Fruit fly (Drosophila melanogaster): ENCODE measurements around the gene GAPsec.
A peak's percentile ranks its signal among the peaks of the same experiment; 100 is the strongest.

GAPsec gene

dm6 chr3L:8657429-8657754 is 33.7 kb upstream of the GAPsec start:
- TF ChIP-seq fd96Ca (GFP tag; IDR thresholded peaks at IDR 0.05) (peak; percentile 68; the same call in 2 of the 3 replicates), CG9948 (tag; optimal IDR thresholded peaks at IDR 0.05) (peak; percentile 85), Snoo (tag; optimal IDR thresholded peaks at IDR 0.05) (peak; percentile 82), rn (GFP tag; IDR thresholded peaks at IDR 0.05) (peak; percentile 47; the same call in 1 of the 2 replicates), CG8301 (tag; optimal IDR thresholded peaks at IDR 0.05) (peak; percentile 47), CG17806 (tag; optimal IDR thresholded peaks at IDR 0.05) (peak; percentile 89), CG10348 (GFP tag; IDR thresholded peaks at IDR 0.05) (no peak), CG4496 (GFP tag; IDR thresholded peaks at IDR 0.05) (peak; percentile 88), CG12605 (GFP tag; IDR thresholded peaks at IDR 0.05) (no peak), CG14655 (GFP tag; optimal IDR thresholded peaks at IDR 0.05) (peak; percentile 62), gl (tag; optimal IDR thresholded peaks at IDR 0.05) (peak; percentile 80), Pif1B (GFP tag; optimal IDR thresholded peaks at IDR 0.05) (peak; percentile 84), CG32121 (GFP tag; IDR thresholded peaks at IDR 0.05) (peak; percentile 81), CG13204 (GFP tag; optimal IDR thresholded peaks at IDR 0.05) (peak; percentile 94), CG15710 (tag; optimal IDR thresholded peaks at IDR 0.05) (peak; percentile 91), D1 (tag; optimal IDR thresholded peaks at IDR 0.05) (peak; percentile 85), Pif1A (GFP tag; optimal IDR thresholded peaks at IDR 0.05) (peak; percentile 88), EcR (GFP tag; optimal IDR thresholded peaks at IDR 0.05) (peak; percentile 85), Ets98B (GFP tag; IDR thresholded peaks at IDR 0.05) (peak; percentile 53; the same call in 1 of the 2 replicates), CG8159 (tag; optimal IDR thresholded peaks at IDR 0.05) (peak; percentile 95), CG34367 (tag; optimal IDR thresholded peaks at IDR 0.05) (peak; percentile 78)

dm6 chr3L:8656725-8657428 is 33.2 kb upstream of the GAPsec start:
- peak; percentile 87 for TF ChIP-seq Pif1A (GFP tag; optimal IDR thresholded peaks at IDR 0.05)
- TF ChIP-seq CG9948 (tag; optimal IDR thresholded peaks at IDR 0.05): peak; percentile 49
- TF ChIP-seq CG12605 (GFP tag; IDR thresholded peaks at IDR 0.05): no peak
- peak; percentile 90 for TF ChIP-seq Pif1B (GFP tag; optimal IDR thresholded peaks at IDR 0.05)
- peak; percentile 29 for TF ChIP-seq D1 (tag; optimal IDR thresholded peaks at IDR 0.05)
- peak; percentile 86 for TF ChIP-seq Snoo (tag; optimal IDR thresholded peaks at IDR 0.05)
- peak; percentile 42 for TF ChIP-seq CG34367 (tag; optimal IDR thresholded peaks at IDR 0.05)
- TF ChIP-seq CG32121 (GFP tag; IDR thresholded peaks at IDR 0.05): no peak
- TF ChIP-seq CG8159 (tag; optimal IDR thresholded peaks at IDR 0.05): peak; percentile 92
- peak; percentile 89 for TF ChIP-seq CG15710 (tag; optimal IDR thresholded peaks at IDR 0.05)
- no peak for TF ChIP-seq CG4496 (GFP tag; IDR thresholded peaks at IDR 0.05)
- TF ChIP-seq CG17806 (tag; optimal IDR thresholded peaks at IDR 0.05): peak; percentile 51

dm6 chr3L:8655217-8655896 is 31.7 kb upstream of the GAPsec start:
- TF ChIP-seq CG9948 (tag; optimal IDR thresholded peaks at IDR 0.05): no peak
- no peak for TF ChIP-seq CG15710 (tag; optimal IDR thresholded peaks at IDR 0.05)
- TF ChIP-seq fd96Ca (GFP tag; IDR thresholded peaks at IDR 0.05): no peak

- no peak for TF ChIP-seq rn (GFP tag; IDR thresholded peaks at IDR 0.05)
- TF ChIP-seq Snoo (tag; optimal IDR thresholded peaks at IDR 0.05): no peak
- TF ChIP-seq Pif1B (GFP tag; optimal IDR thresholded peaks at IDR 0.05): no peak
- no peak for TF ChIP-seq CG13204 (GFP tag; optimal IDR thresholded peaks at IDR 0.05)
Measured at dm6 chr3L:8653572-8653971, 29.9 kb upstream of the GAPsec start.

dm6 chr3L:8652572-8652977 is 28.9 kb upstream of the GAPsec start:
- no peak for TF ChIP-seq Pif1B (GFP tag; optimal IDR thresholded peaks at IDR 0.05)
- peak; percentile 11 for TF ChIP-seq gl (tag; optimal IDR thresholded peaks at IDR 0.05)
- peak; percentile 86 for TF ChIP-seq CG13204 (GFP tag; optimal IDR thresholded peaks at IDR 0.05)
- TF ChIP-seq EcR (GFP tag; optimal IDR thresholded peaks at IDR 0.05): peak; percentile 86
- no peak for TF ChIP-seq CG8301 (tag; optimal IDR thresholded peaks at IDR 0.05)
- TF ChIP-seq fd96Ca (GFP tag; IDR thresholded peaks at IDR 0.05): no peak
- peak; percentile 50; the same call in 1 of the 3 replicates for TF ChIP-seq CG4496 (GFP tag; IDR thresholded peaks at IDR 0.05)
- no peak for TF ChIP-seq CG15710 (tag; optimal IDR thresholded peaks at IDR 0.05)
- no peak for TF ChIP-seq CG12605 (GFP tag; IDR thresholded peaks at IDR 0.05)

- TF ChIP-seq CG9948 (tag; optimal IDR thresholded peaks at IDR 0.05): no peak
- TF ChIP-seq CG4496 (GFP tag; IDR thresholded peaks at IDR 0.05): peak; percentile 37; the same call in 1 of the 3 replicates
Measured at dm6 chr3L:8651876-8652571, 28.3 kb upstream of the GAPsec start.

All from whole organism, pupa.